Fruit fly (Drosophila melanogaster) whole organism, embryonic: ENCODE results near the gene CG4709.

Source experiments
- Abd-B ChIP-seq: fragments of 200-800 bp; sonication (Bioruptor generic); optimal IDR thresholded peaks from 2 replicates; lab custom pipeline; 2018; ENCODE audit warnings: missing biosample characterization, mild to moderate bottlenecking, missing genetic modification characterization, moderate library complexity
- B-H1 ChIP-seq: fragments of 200-800 bp; sonication (Bioruptor generic); IDR thresholded peaks from 3 replicates; pipeline ENCODE4 v1.3.6; 2022; ENCODE audit warnings: missing biosample characterization, missing genetic modification characterization
- Bteb2 ChIP-seq: fragments of 200-800 bp; sonication (Bioruptor generic); optimal IDR thresholded peaks from 2 replicates; lab custom pipeline; 2016; ENCODE audit warnings: missing biosample characterization, missing genetic modification characterization
- CG10366 ChIP-seq: fragments of 200-800 bp; sonication (Bioruptor generic); IDR thresholded peaks from 2 replicates; pipeline ENCODE4 v1.3.6; 2022; ENCODE audit warnings: missing biosample characterization, missing genetic modification characterization
- CG10462 ChIP-seq: fragments of 200-800 bp; sonication (Bioruptor generic); optimal IDR thresholded peaks from 2 replicates; lab custom pipeline; 2016; ENCODE audit warnings: missing biosample characterization, missing genetic modification characterization
- CG11504 ChIP-seq: fragments of 200-800 bp; sonication (Bioruptor generic); optimal IDR thresholded peaks from 3 replicates; lab custom pipeline; 2019; ENCODE audit warnings: missing biosample characterization, mild to moderate bottlenecking, missing genetic modification characterization, moderate library complexity
- CG12391 ChIP-seq: fragments of 200-800 bp; sonication (Bioruptor generic); optimal IDR thresholded peaks from 3 replicates; lab custom pipeline; 2018; ENCODE audit warnings: missing biosample characterization, mild to moderate bottlenecking, missing genetic modification characterization, moderate library complexity
- CG12942 ChIP-seq: fragments of 200-800 bp; sonication (Bioruptor generic); optimal IDR thresholded peaks from 3 replicates; lab custom pipeline; 2016; ENCODE audit warnings: missing biosample characterization, missing genetic modification characterization
- CG1529 ChIP-seq: fragments of 200-800 bp; sonication (Bioruptor generic); optimal IDR thresholded peaks from 3 replicates; lab custom pipeline; 2018; ENCODE audit warnings: missing biosample characterization, missing genetic modification characterization
- CG3065 ChIP-seq: fragments of 200-800 bp; sonication (Bioruptor generic); optimal IDR thresholded peaks from 2 replicates; lab custom pipeline; 2016; ENCODE audit warnings: missing biosample characterization, missing genetic modification characterization
- CG33213 ChIP-seq: fragments of 200-800 bp; sonication (Bioruptor generic); optimal IDR thresholded peaks from 3 replicates; lab custom pipeline; 2016; ENCODE audit warnings: missing biosample characterization, missing genetic modification characterization
- CG33557 ChIP-seq: fragments of 200-800 bp; sonication (Bioruptor generic); optimal IDR thresholded peaks from 2 replicates; lab custom pipeline; 2019; ENCODE audit warnings: missing biosample characterization, mild to moderate bottlenecking, missing genetic modification characterization, moderate library complexity
- CG34224 ChIP-seq: fragments of 200-800 bp; sonication (Bioruptor generic); IDR thresholded peaks from 3 replicates; pipeline ENCODE4 v1.3.6; 2022; ENCODE audit warnings: missing biosample characterization, missing genetic modification characterization; ENCODE audit not compliant: partially characterized antibody
- CG7357 ChIP-seq: fragments of 200-800 bp; sonication (Bioruptor generic); IDR thresholded peaks from 3 replicates; pipeline ENCODE4 v1.3.6; 2022; ENCODE audit warnings: missing biosample characterization, missing genetic modification characterization
- CkIIα-i1 ChIP-seq: fragments of 200-800 bp; sonication (Bioruptor generic); IDR thresholded peaks from 2 replicates; pipeline ENCODE4 v1.3.6; 2022; ENCODE audit warnings: missing biosample characterization, missing genetic modification characterization
- Dbx ChIP-seq: fragments of 200-800 bp; sonication (Bioruptor generic); IDR thresholded peaks from 3 replicates; pipeline ENCODE4 v1.3.6; 2022; ENCODE audit warnings: missing biosample characterization, missing genetic modification characterization
- Dip3 ChIP-seq: fragments of 200-800 bp; sonication (Bioruptor generic); optimal IDR thresholded peaks from 3 replicates; lab custom pipeline; 2016; ENCODE audit warnings: missing biosample characterization, missing genetic modification characterization
- Doc2 ChIP-seq: fragments of 200-800 bp; sonication (Bioruptor generic); IDR thresholded peaks from 2 replicates; pipeline ENCODE4 v1.3.6; 2022; ENCODE audit warnings: missing biosample characterization, missing genetic modification characterization
- Gsc ChIP-seq: fragments of 200-800 bp; sonication (Bioruptor generic); IDR thresholded peaks from 2 replicates; pipeline ENCODE4 v1.3.6; 2022; ENCODE audit warnings: missing biosample characterization, missing genetic modification characterization
- HLH54F ChIP-seq: fragments of 200-800 bp; sonication (Bioruptor generic); optimal IDR thresholded peaks from 3 replicates; lab custom pipeline; 2016; ENCODE audit warnings: missing biosample characterization, missing genetic modification characterization
- HLHmδ ChIP-seq: fragments of 200-800 bp; sonication (Bioruptor generic); optimal IDR thresholded peaks from 2 replicates; lab custom pipeline; 2018; ENCODE audit warnings: missing biosample characterization, mild to moderate bottlenecking, missing genetic modification characterization, moderate library complexity
- Hr3 ChIP-seq: fragments of 200-800 bp; sonication (Bioruptor generic); optimal IDR thresholded peaks from 3 replicates; lab custom pipeline; 2016; ENCODE audit warnings: missing biosample characterization, missing genetic modification characterization
- Max ChIP-seq: fragments of 200-800 bp; sonication (Bioruptor generic); optimal IDR thresholded peaks from 2 replicates; lab custom pipeline; 2016; ENCODE audit warnings: missing biosample characterization, mild to moderate bottlenecking, missing genetic modification characterization
- Usf ChIP-seq: fragments of 200-800 bp; sonication (Bioruptor generic); optimal IDR thresholded peaks from 2 replicates; lab custom pipeline; 2017; ENCODE audit warnings: missing genotype, missing biosample characterization, missing genetic modification characterization
- Xrp1 ChIP-seq: fragments of 200-800 bp; sonication (Bioruptor generic); IDR thresholded peaks from 2 replicates; pipeline ENCODE4 v1.3.6; 2022; ENCODE audit warnings: missing biosample characterization, missing genetic modification characterization
- abd-A ChIP-seq: fragments of 200-800 bp; sonication (Bioruptor generic); optimal IDR thresholded peaks from 3 replicates; lab custom pipeline; 2019; ENCODE audit warnings: missing biosample characterization, mild to moderate bottlenecking, missing genetic modification characterization, moderate library complexity
- ara ChIP-seq: fragments of 200-800 bp; sonication (Bioruptor generic); IDR thresholded peaks from 2 replicates; pipeline ENCODE4 v1.3.6; 2022; ENCODE audit warnings: missing biosample characterization, missing genetic modification characterization
- bowl ChIP-seq: fragments of 200-800 bp; sonication (Bioruptor generic); IDR thresholded peaks from 2 replicates; pipeline ENCODE4 v1.3.6; 2022; ENCODE audit warnings: missing biosample characterization, missing genetic modification characterization
- cad ChIP-seq: fragments of >200 bp; optimal IDR thresholded peaks from 2 replicates; lab custom pipeline; 2017; ENCODE audit warnings: missing biosample characterization, missing genetic modification characterization
- crc ChIP-seq: fragments of 200-800 bp; sonication (Bioruptor generic); optimal IDR thresholded peaks from 2 replicates; lab custom pipeline; 2016; ENCODE audit warnings: missing biosample characterization, missing genetic modification characterization
- dmrt11E ChIP-seq: fragments of 200-800 bp; sonication (Bioruptor generic); optimal IDR thresholded peaks from 3 replicates; lab custom pipeline; 2018; ENCODE audit warnings: missing biosample characterization, mild to moderate bottlenecking, missing genetic modification characterization, moderate library complexity
- esg ChIP-seq: fragments of 200-800 bp; sonication (Bioruptor generic); conservative IDR thresholded peaks from 2 replicates; pipeline ENCODE4 v1.3.6; 2022; ENCODE audit warnings: missing biosample characterization, missing genetic modification characterization
- eve ChIP-seq, 2 experiments: fragments of >200 bp; optimal IDR thresholded peaks; 2 replicates each; lab custom pipeline; 2017; ENCODE audit warnings: missing biosample characterization in 2 of 2, missing genetic modification characterization in 2 of 2
- h ChIP-seq: fragments of >200 bp; optimal IDR thresholded peaks from 2 replicates; lab custom pipeline; 2017
- hb ChIP-seq: fragments of 200-800 bp; sonication (Bioruptor generic); IDR thresholded peaks from 3 replicates; pipeline ENCODE4 v1.3.6; 2022; ENCODE audit warnings: missing biosample characterization, missing genetic modification characterization; ENCODE audit not compliant: partially characterized antibody
- inv ChIP-seq: fragments of 200-800 bp; sonication (Bioruptor generic); IDR thresholded peaks from 2 replicates; pipeline ENCODE4 v1.3.6; 2022; ENCODE audit warnings: missing biosample characterization, missing genetic modification characterization; ENCODE audit not compliant: partially characterized antibody
- kah ChIP-seq: fragments of 200-800 bp; sonication (Bioruptor generic); optimal IDR thresholded peaks from 2 replicates; lab custom pipeline; 2018; ENCODE audit warnings: missing biosample characterization, mild to moderate bottlenecking, missing genetic modification characterization
- lmd ChIP-seq: fragments of 200-800 bp; sonication (Bioruptor generic); IDR thresholded peaks from 2 replicates; pipeline ENCODE4 v1.3.6; 2022; ENCODE audit warnings: missing biosample characterization, missing genetic modification characterization
- lov ChIP-seq, 2 experiments: fragments of 200-800 bp in 1 of 2; fragments of >200 bp in 1 of 2; sonication (Bioruptor generic) in 1 of 2; IDR thresholded peaks in 1 of 2; optimal IDR thresholded peaks in 1 of 2; 2 replicates in 1 of 2; 3 replicates in 1 of 2; pipeline versions ENCODE4 v1.3.6 to Lab custom; 2017 to 2022; ENCODE audit warnings: missing biosample characterization in 1 of 2, missing genetic modification characterization in 1 of 2
- mirr ChIP-seq: fragments of 200-800 bp; sonication (Bioruptor generic); optimal IDR thresholded peaks from 3 replicates; lab custom pipeline; 2018; ENCODE audit warnings: missing biosample characterization, mild to moderate bottlenecking, missing genetic modification characterization
- oc ChIP-seq: fragments of 200-800 bp; sonication (Bioruptor generic); optimal IDR thresholded peaks from 2 replicates; lab custom pipeline; 2018; ENCODE audit warnings: missing biosample characterization, mild to moderate bottlenecking, missing genetic modification characterization, moderate library complexity
- org-1 ChIP-seq: fragments of 200-800 bp; sonication (Bioruptor generic); optimal IDR thresholded peaks from 2 replicates; lab custom pipeline; 2017; ENCODE audit warnings: missing biosample characterization, missing genetic modification characterization
- pfk ChIP-seq: fragments of 200-800 bp; sonication (Bioruptor generic); optimal IDR thresholded peaks from 2 replicates; lab custom pipeline; 2018; ENCODE audit warnings: missing biosample characterization, mild to moderate bottlenecking, missing genetic modification characterization, moderate library complexity
- sens-2 ChIP-seq: fragments of 200-800 bp; sonication (Bioruptor generic); IDR thresholded peaks from 2 replicates; pipeline ENCODE4 v1.3.6; 2022; ENCODE audit warnings: missing biosample characterization, missing genetic modification characterization
- seq ChIP-seq: fragments of 200-800 bp; sonication (Bioruptor generic); IDR thresholded peaks from 2 replicates; pipeline ENCODE4 v1.3.6; 2022; ENCODE audit warnings: missing biosample characterization, missing genetic modification characterization
- sr ChIP-seq: fragments of 200-800 bp; sonication (Bioruptor generic); IDR thresholded peaks from 3 replicates; pipeline ENCODE4 v1.3.6; 2022; ENCODE audit warnings: missing biosample characterization, missing genetic modification characterization
- stc ChIP-seq: fragments of 200-800 bp; sonication (Bioruptor generic); IDR thresholded peaks from 2 replicates; pipeline ENCODE4 v1.3.6; 2022; ENCODE audit warnings: missing biosample characterization, missing genetic modification characterization
- tio ChIP-seq: fragments of 200-800 bp; sonication (Bioruptor generic); optimal IDR thresholded peaks from 2 replicates; lab custom pipeline; 2017; ENCODE audit warnings: missing biosample characterization, missing genetic modification characterization, inconsistent platforms
- tna ChIP-seq: fragments of 200-800 bp; sonication (Bioruptor generic); IDR thresholded peaks from 2 replicates; pipeline ENCODE4 v1.3.6; 2022; ENCODE audit warnings: missing biosample characterization, missing genetic modification characterization; ENCODE audit not compliant: partially characterized antibody

CG4709 gene

dm6 chr2L:9918020-9918959 is 35.8 kb upstream of the CG4709 start, which contains the start of the genes CG5885 and CG4598 (continued):
- TF ChIP-seq h (lab: Kevin White, UChicago) (no peak), CG12942 (GFP tag; lab: Kevin White, UChicago) (peak; percentile 63), CkIIα-i1 (GFP tag; lab: Robert Waterston, UW) (no peak), Bteb2 (GFP tag; lab: Kevin White, UChicago) (peak; percentile 15), Dip3 (peak; percentile 21), CG10366 (GFP tag; lab: Robert Waterston, UW) (peak; percentile 70), HLHmδ (GFP tag; lab: Kevin White, UChicago) (no peak), inv (GFP tag; lab: Robert Waterston, UW) (peak; percentile 58), cad (GFP tag; lab: Kevin White, UChicago) (no peak), hb (GFP tag; lab: Robert Waterston, UW) (peak; percentile 69), CG1529 (GFP tag; lab: Kevin White, UChicago) (peak; percentile 49), dmrt11E (peak; percentile 45), CG33213 (GFP tag; lab: Kevin White, UChicago) (no peak), CG10462 (GFP tag; lab: Kevin White, UChicago) (peak; percentile 57), Xrp1 (GFP tag; lab: Robert Waterston, UW) (peak; percentile 58), mirr (GFP tag; lab: Kevin White, UChicago) (no peak), oc (tag; lab: Kevin White, UChicago) (no peak), esg (GFP tag; lab: Robert Waterston, UW) (peak; percentile 37; the same call in 1 of the 2 replicates), kah (GFP tag; lab: Kevin White, UChicago) (peak; percentile 59), bowl (GFP tag; lab: Robert Waterston, UW) (no peak), HLH54F (GFP tag; lab: Kevin White, UChicago) (peak; percentile 41), eve (GFP tag; optimal IDR thresholded peaks at IDR 0.05; lab: Kevin White, UChicago) (no peak), CG7357 (GFP tag; lab: Robert Waterston, UW) (no peak), Usf (no peak), org-1 (GFP tag; lab: Kevin White, UChicago) (no peak), ara (GFP tag; lab: Robert Waterston, UW) (peak; percentile 35; the same call in 1 of the 2 replicates), abd-A (tag; lab: Kevin White, UChicago) (no peak), sens-2 (GFP tag; lab: Robert Waterston, UW) (peak; percentile 72; the same call in 1 of the 2 replicates), CG11504 (tag; lab: Kevin White, UChicago) (peak; percentile 84), tna (GFP tag; lab: Robert Waterston, UW) (peak; percentile 48), tio (no peak), Abd-B (peak; percentile 44), Max (GFP tag; lab: Kevin White, UChicago) (no peak), Dbx (peak; percentile 80), B-H1 (GFP tag; lab: Robert Waterston, UW) (no peak), CG34224 (GFP tag; lab: Robert Waterston, UW) (peak; percentile 72; the same call in 2 of the 3 replicates), stc (GFP tag; lab: Robert Waterston, UW) (peak; percentile 51), pfk (GFP tag; lab: Kevin White, UChicago) (no peak), lov (optimal IDR thresholded peaks at IDR 0.05; lab: Kevin White, UChicago) (no peak), lov (GFP tag; IDR thresholded peaks at IDR 0.05; lab: Robert Waterston, UW) (no peak), Doc2 (GFP tag; lab: Robert Waterston, UW) (no peak), lmd (GFP tag; lab: Robert Waterston, UW) (peak; percentile 60; the same call in 1 of the 2 replicates), CG3065 (no peak), CG12391 (tag; lab: Kevin White, UChicago) (peak; percentile 82), CG33557 (GFP tag; lab: Kevin White, UChicago) (peak; percentile 48), Gsc (no peak), seq (GFP tag; lab: Robert Waterston, UW) (no peak), crc (GFP tag; lab: Kevin White, UChicago) (peak; percentile 22), Hr3 (peak; percentile 72), sr (GFP tag; lab: Robert Waterston, UW) (no peak; the same call in 2 of the 3 replicates)
